Worm (Caenorhabditis elegans) whole organism, young adult: ENCODE data around the gene polq-1.

ENCODE experiments used
- B0035.1 ChIP-seq: sonication (generic microtip); optimal IDR thresholded peaks from 2 replicates; lab custom pipeline; 2016; ENCODE audit warnings: missing genetic modification characterization, mild to moderate bottlenecking, missing compliant biosample characterization, missing genotype, missing genetic modification reagents
- hsf-1 ChIP-seq: fragments of 200-800 bp; sonication (Bioruptor generic); IDR thresholded peaks from 2 replicates; pipeline ENCODE4 v1.3.6; 2022; ENCODE audit warnings: missing genetic modification reagents, missing genetic modification characterization, missing compliant biosample characterization
- nfya-1 ChIP-seq: sonication (generic microtip); optimal IDR thresholded peaks from 2 replicates; lab custom pipeline; 2017; ENCODE audit warnings: antibody characterized with exemption, missing compliant biosample characterization, missing genetic modification characterization, borderline replicate concordance; ENCODE audit not compliant: insufficient read depth
- sea-2 ChIP-seq: fragments of 200-800 bp; sonication (Bioruptor generic); IDR thresholded peaks from 2 replicates; pipeline ENCODE4 v1.3.6; 2022; ENCODE audit warnings: missing genetic modification characterization, missing compliant biosample characterization
- tlf-1 ChIP-seq: fragments of 200-800 bp; sonication (Bioruptor generic); optimal IDR thresholded peaks from 2 replicates; lab custom pipeline; 2018; ENCODE audit warnings: mild to moderate bottlenecking, missing genetic modification characterization, missing compliant biosample characterization

- no peak for TF ChIP-seq nfya-1 (tag; lab: Kevin White, UChicago)
- no peak for TF ChIP-seq sea-2
- no peak for TF ChIP-seq tlf-1 (GFP tag; lab: Kevin White, UChicago)
- no peak for TF ChIP-seq hsf-1 (GFP tag; lab: Robert Waterston, UW)
- TF ChIP-seq B0035.1 (tag; lab: Kevin White, UChicago), result no peak
Measured at ce11 chrIII:5841676-5842075, 38.7 kb upstream of the polq-1 start.
